Worm (Caenorhabditis elegans) whole organism, L2 larva: ENCODE results near the gene F20E11.17.

Experiments
- Y55F3AM.14 ChIP-seq: fragments of 200-800 bp; sonication (Bioruptor generic); optimal IDR thresholded peaks from 2 replicates; lab custom pipeline; 2018; ENCODE audit warnings: mild to moderate bottlenecking, missing genetic modification characterization, missing compliant biosample characterization
- ama-1 ChIP-seq: fragments of 150-350 bp; optimal IDR thresholded peaks from 2 replicates; lab custom pipeline; 2018; ENCODE audit warnings: inconsistent platforms
- ceh-82 ChIP-seq: fragments of 150-350 bp; optimal IDR thresholded peaks from 2 replicates; lab custom pipeline; 2014; ENCODE audit warnings: missing biosample characterization, missing genetic modification characterization
- dmd-4 ChIP-seq: sonication (generic microtip); optimal IDR thresholded peaks from 2 replicates; lab custom pipeline; 2017; ENCODE audit warnings: missing biosample characterization, missing genetic modification characterization
- lin-39 ChIP-seq: fragments of 150-350 bp; optimal IDR thresholded peaks from 2 replicates; lab custom pipeline; 2014; ENCODE audit warnings: missing biosample characterization, missing genetic modification reagents, missing genetic modification characterization
- nhr-12 ChIP-seq: fragments of 150-350 bp; optimal IDR thresholded peaks from 2 replicates; lab custom pipeline; 2014; ENCODE audit warnings: missing biosample characterization, missing genetic modification characterization

DNA sequence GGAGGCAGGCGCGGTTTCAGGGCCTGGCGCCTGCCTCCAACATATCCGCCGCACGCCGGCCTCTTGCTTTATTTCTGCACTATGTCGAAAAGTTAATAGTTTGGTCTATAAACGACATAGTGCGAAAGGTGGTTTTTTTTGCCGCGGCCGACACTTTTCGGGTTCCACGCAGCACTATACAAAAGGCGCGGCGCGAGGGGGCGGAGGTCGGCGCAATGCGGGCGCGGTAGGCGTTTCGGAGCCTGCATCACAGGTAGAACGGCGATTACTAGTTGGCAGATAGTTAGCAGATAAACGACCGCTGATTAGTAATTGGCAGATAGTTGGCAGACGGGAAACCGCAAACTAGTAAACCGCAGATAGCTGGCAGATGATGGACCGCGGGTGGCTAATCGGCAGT is 43.7 kb upstream of the F20E11.17 start:
- TF ChIP-seq Y55F3AM.14 (GFP tag; lab: Kevin White, UChicago) (no peak), lin-39 (tag; lab: Kevin White, UChicago) (no peak), ceh-82 (no peak), ama-1 (lab: Kevin White, UChicago) (no peak), nhr-12 (no peak), dmd-4 (tag; lab: Kevin White, UChicago) (no peak)
